Fruit fly (Drosophila melanogaster): ENCODE measurements around the gene pins.
A peak's percentile ranks its signal among the peaks of the same experiment; 100 is the strongest.

The pins gene

DNA sequence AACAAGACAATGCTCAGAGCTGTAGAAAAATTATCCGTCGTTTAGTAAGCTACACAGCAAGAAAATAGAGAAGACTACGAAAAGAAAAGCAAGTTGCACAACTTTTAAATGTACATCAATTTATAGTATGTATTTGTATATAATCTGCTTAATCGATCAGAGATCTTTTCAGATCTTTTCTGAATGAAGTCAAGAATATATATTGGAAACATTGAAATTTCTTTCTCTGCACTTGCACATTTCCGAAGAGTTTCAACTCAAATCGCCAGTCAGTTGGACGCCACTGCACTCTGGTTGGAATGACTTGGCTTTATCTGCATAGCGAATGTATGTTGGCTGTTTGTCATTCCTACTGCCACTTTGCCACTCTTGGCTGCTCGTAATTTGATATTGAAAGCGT is 28.7 kb upstream of the pins start (continued):
- TF ChIP-seq HLHmδ (GFP tag; optimal IDR thresholded peaks at IDR 0.05) (no peak), CG10366 (GFP tag; IDR thresholded peaks at IDR 0.05) (peak; percentile 68), CG12391 (tag; optimal IDR thresholded peaks at IDR 0.05) (peak; percentile 64), unpg (GFP tag; optimal IDR thresholded peaks at IDR 0.05) (peak; percentile 65), CG4404 (GFP tag; IDR thresholded peaks at IDR 0.05) (peak; percentile 45; the same call in 1 of the 2 replicates), CG6683 (GFP tag; optimal IDR thresholded peaks at IDR 0.05) (no peak), Hsf (GFP tag; optimal IDR thresholded peaks at IDR 0.05) (peak; percentile 26), Hmr (GFP tag; optimal IDR thresholded peaks at IDR 0.05) (no peak), CG6689 (GFP tag; IDR thresholded peaks at IDR 0.05) (peak; percentile 55; the same call in 1 of the 2 replicates), pan (optimal IDR thresholded peaks at IDR 0.05) (no peak), pan (GFP tag; optimal IDR thresholded peaks at IDR 0.05 in 1 of 2, IDR thresholded peaks at IDR 0.05 in 1 of 2) (peak in 1 of 2 experiments; percentile 68), seq (GFP tag; IDR thresholded peaks at IDR 0.05) (0 out of 2 replicates have a peak, but pooled peaks have one; percentile 12), lmd (GFP tag; IDR thresholded peaks at IDR 0.05) (peak; percentile 55; the same call in 1 of the 2 replicates), CG6765 (GFP tag; optimal IDR thresholded peaks at IDR 0.05) (no peak), Abd-B (GFP tag; optimal IDR thresholded peaks at IDR 0.05) (peak; percentile 36), gsb-n (tag; optimal IDR thresholded peaks at IDR 0.05) (peak; percentile 29), odd (GFP tag; optimal IDR thresholded peaks at IDR 0.05) (no peak), CG16815 (GFP tag; optimal IDR thresholded peaks at IDR 0.05) (no peak), Med (GFP tag) (peak; percentile 84), Hr51 (GFP tag; optimal IDR thresholded peaks at IDR 0.05) (peak in 1 of 2 experiments; percentile 77), prd (optimal IDR thresholded peaks at IDR 0.05) (no peak), prd (GFP tag; IDR thresholded peaks at IDR 0.05) (peak; percentile 75), lbe (GFP tag; optimal IDR thresholded peaks at IDR 0.05) (peak; percentile 60), B-H1 (GFP tag; IDR thresholded peaks at IDR 0.05) (peak; percentile 32; the same call in 2 of the 3 replicates), Dip2 (GFP tag; IDR thresholded peaks at IDR 0.05) (no peak), gfzf (GFP tag; optimal IDR thresholded peaks at IDR 0.05) (no peak), CG10431 (GFP tag; optimal IDR thresholded peaks at IDR 0.05) (no peak), ara (GFP tag; IDR thresholded peaks at IDR 0.05) (peak; percentile 63; the same call in 1 of the 2 replicates), HLH54F (GFP tag; optimal IDR thresholded peaks at IDR 0.05) (no peak), CG11247 (GFP tag; IDR thresholded peaks at IDR 0.05) (0 out of 2 replicates have a peak, but pooled peaks have one; percentile 18), CG18011 (GFP tag; optimal IDR thresholded peaks at IDR 0.05) (no peak), MESR4 (GFP tag; optimal IDR thresholded peaks at IDR 0.05) (no peak), CG7357 (GFP tag; IDR thresholded peaks at IDR 0.05) (peak; percentile 37; the same call in 1 of the 3 replicates), nerfin-1 (tag; optimal IDR thresholded peaks at IDR 0.05) (no peak), CG15601 (tag; optimal IDR thresholded peaks at IDR 0.05) (peak; percentile 17), dpn (GFP tag; optimal IDR thresholded peaks at IDR 0.05) (peak in 1 of 2 experiments; percentile 13), cato (GFP tag; optimal IDR thresholded peaks at IDR 0.05; ENCODE audit: borderline replicate concordance) (no peak), tap (tag; optimal IDR thresholded peaks at IDR 0.05) (peak; percentile 39), CG7556 (GFP tag; optimal IDR thresholded peaks at IDR 0.05) (peak; percentile 16), ind (GFP tag; optimal IDR thresholded peaks at IDR 0.05) (peak; percentile 38), CG4424 (GFP tag; optimal IDR thresholded peaks at IDR 0.05) (peak; percentile 60), CG8281 (tag; optimal IDR thresholded peaks at IDR 0.05) (no peak), CG17385 (GFP tag; optimal IDR thresholded peaks at IDR 0.05) (peak; percentile 51), NfI (GFP tag; optimal IDR thresholded peaks at IDR 0.05) (peak; percentile 22), Sox102F (GFP tag; optimal IDR thresholded peaks at IDR 0.05) (peak; percentile 83), CG4854 (GFP tag; optimal IDR thresholded peaks at IDR 0.05) (no peak), sc (optimal IDR thresholded peaks at IDR 0.05) (no peak), sc (GFP tag; optimal IDR thresholded peaks at IDR 0.05) (peak; percentile 7), CG3726 (GFP tag; IDR thresholded peaks at IDR 0.05) (0 out of 3 replicates have a peak, but pooled peaks have one; percentile 30), Xrp1 (GFP tag; IDR thresholded peaks at IDR 0.05) (peak; percentile 77)

Data from whole organism, embryonic.